Worm (Caenorhabditis elegans) whole organism, L4/young adult: ENCODE results near the gene F53B1.3.

Experiments
- W03F9.2 ChIP-seq: fragments of 150-350 bp; optimal IDR thresholded peaks from 2 replicates; lab custom pipeline; 2014; ENCODE audit warnings: missing biosample characterization, missing genetic modification characterization
- dao-5 ChIP-seq: sonication (generic microtip); optimal IDR thresholded peaks from 2 replicates; lab custom pipeline; 2016; ENCODE audit warnings: missing genotype, missing genetic modification characterization, moderate library complexity, missing compliant biosample characterization
- him-1 ChIP-seq: sonication (generic microtip); optimal IDR thresholded peaks from 2 replicates; lab custom pipeline; 2016; ENCODE audit warnings: missing genotype, missing genetic modification reagents, missing genetic modification characterization, missing compliant biosample characterization

F53B1.3 gene

DNA sequence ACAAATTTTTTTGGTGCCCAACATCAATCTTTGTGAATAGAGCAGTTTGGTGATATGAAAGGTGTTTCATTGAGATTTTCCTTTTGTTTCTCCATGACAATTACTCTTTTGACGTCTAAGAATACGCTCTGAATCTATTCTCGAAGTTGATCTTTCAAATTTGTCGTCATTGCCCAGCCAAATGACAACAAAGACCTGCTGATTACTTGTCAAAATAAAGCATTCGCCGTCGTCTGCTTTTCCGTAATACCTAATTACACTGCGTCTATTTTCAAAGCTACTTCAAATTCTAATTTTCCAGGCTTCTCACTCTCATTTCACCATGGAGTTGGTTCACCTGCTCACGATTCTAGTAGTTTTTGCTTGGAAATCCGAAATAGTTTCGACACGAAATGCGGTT lies at the start of gene F53B1.3:
F53B1.3 (plus strand) TSS at position 301 of the 400 bp plus-strand sequence.
- TF ChIP-seq dao-5 (tag; lab: Kevin White, UChicago) (no peak), W03F9.2 (tag; lab: Kevin White, UChicago) (no peak), him-1 (tag; lab: Kevin White, UChicago) (no peak)

- TF ChIP-seq him-1 (tag; lab: Kevin White, UChicago) (no peak), dao-5 (tag; lab: Kevin White, UChicago) (no peak), W03F9.2 (tag; lab: Kevin White, UChicago) (no peak)
Measured at ce11 chrX:2064730-2065129, 40.7 kb upstream of the F53B1.3 start, which contains the start of gene F49H12.7. Gene F49H12.7 (plus strand): TSS chrX:2065030.

ce11 chrX:2068294-2068693 lies 37.1 kb upstream of the F53B1.3 start:
- TF ChIP-seq dao-5 (tag; lab: Kevin White, UChicago), result no peak
- no peak for TF ChIP-seq him-1 (tag; lab: Kevin White, UChicago)
- TF ChIP-seq W03F9.2 (tag; lab: Kevin White, UChicago), result no peak

DNA sequence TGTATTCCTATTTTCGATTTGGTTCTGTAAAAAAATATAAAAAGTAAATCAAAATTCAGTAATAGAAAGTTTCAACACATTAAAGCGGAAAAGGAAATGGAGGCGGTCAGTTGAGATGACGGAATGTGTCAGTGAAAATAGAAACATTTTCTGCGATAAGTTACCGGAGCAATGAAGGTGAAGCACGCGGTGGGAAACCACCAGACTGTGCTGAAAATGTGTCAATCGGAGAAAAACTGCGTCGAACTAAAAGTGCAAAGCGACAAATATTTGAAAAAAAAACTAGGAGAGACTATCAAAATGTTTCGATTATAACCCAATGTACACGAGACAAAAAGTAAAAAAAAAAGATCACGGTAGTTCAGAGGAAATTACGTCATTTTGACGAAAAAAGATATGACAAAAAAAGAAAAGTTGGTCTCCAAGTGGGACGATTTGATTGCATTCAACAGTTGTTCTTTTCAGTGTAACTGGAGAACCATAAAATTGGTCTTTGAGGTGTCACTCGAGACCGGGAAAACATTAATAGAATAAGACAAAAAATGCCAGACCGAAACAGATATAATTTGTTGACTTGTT lies 34.9 kb upstream of the F53B1.3 start, which contains the start of gene acl-4:
acl-4 (minus strand) TSS at position 27 of the 579 bp plus-strand sequence.
- TF ChIP-seq dao-5 (tag; lab: Kevin White, UChicago) (no peak), him-1 (tag; lab: Kevin White, UChicago) (no peak), W03F9.2 (tag; lab: Kevin White, UChicago) (no peak)

- TF ChIP-seq W03F9.2 (tag; lab: Kevin White, UChicago), result no peak
Measured at ce11 chrX:2071392-2072001, 33.9 kb upstream of the F53B1.3 start.

DNA sequence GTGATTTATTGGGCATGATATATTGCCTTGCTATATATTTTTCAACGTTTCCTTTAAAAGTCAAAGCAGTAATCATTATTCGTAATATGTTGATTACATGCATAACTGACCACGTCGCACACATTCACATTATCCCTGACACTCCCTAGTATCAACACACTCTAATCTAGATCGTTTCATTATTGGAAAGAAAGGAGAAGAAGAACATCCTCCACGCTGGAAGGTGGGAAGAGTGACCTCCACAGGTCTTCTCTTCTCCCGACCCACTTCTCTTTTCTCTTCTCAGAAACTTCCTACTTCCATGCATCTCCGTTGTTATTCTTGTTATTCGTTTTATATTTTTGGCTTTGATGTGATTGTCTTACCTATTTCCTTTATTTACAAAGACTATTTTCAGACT lies 31.4 kb upstream of the F53B1.3 start, which contains the start of gene txdc-12.2:
txdc-12.2 (plus strand) TSS at position 396 of the 400 bp plus-strand sequence.
- TF ChIP-seq W03F9.2 (tag; lab: Kevin White, UChicago), result no peak
- no peak for TF ChIP-seq dao-5 (tag; lab: Kevin White, UChicago)
- no peak for TF ChIP-seq him-1 (tag; lab: Kevin White, UChicago)

ce11 chrX:2075169-2075568 lies 30.2 kb upstream of the F53B1.3 start:
- no peak for TF ChIP-seq W03F9.2 (tag; lab: Kevin White, UChicago)
- TF ChIP-seq him-1 (tag; lab: Kevin White, UChicago), result no peak
- TF ChIP-seq dao-5 (tag; lab: Kevin White, UChicago), result no peak

DNA sequence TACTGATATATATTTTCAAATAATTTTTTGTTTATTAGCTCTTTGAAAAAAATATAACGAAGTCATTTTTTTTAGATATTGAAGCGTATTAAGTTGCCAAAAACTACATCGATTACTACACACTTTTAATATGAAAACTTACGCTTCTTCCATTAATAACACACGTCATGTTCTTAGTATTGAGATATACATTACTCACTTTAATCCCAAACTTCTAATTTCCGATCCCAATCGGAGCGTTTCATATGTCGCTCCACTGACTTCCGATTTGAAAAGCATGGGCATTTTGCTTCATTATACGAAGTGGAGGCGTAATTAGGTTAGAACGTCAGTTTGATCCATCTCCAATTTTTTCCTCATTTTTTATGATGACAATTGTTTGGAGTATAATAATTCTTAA lies 26.6 kb upstream of the F53B1.3 start:
- no peak for TF ChIP-seq W03F9.2 (tag; lab: Kevin White, UChicago)
- TF ChIP-seq dao-5 (tag; lab: Kevin White, UChicago), result no peak
- TF ChIP-seq him-1 (tag; lab: Kevin White, UChicago), result no peak

DNA sequence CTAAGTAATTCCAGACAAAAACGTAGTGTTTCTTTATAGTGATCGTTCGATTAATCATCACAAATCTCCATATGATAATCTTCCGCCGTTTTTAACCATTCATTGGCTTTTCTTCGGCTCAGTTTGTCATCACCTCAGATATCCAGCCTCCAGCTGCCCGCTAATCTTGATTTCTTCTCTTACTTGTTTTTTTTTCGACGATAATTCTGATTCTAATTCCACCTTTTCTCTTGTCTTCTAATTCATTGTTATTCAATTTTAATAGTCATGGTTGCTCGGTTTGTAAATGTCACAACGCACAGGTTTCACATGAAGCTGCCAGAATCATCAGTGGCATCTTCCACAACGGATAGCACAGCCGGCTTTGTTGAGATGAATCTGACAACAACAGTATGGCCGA lies 25.9 kb upstream of the F53B1.3 start, which contains the start of gene F49H12.4:
F49H12.4 (plus strand) TSS at position 301 of the 400 bp plus-strand sequence.
- TF ChIP-seq him-1 (tag; lab: Kevin White, UChicago) (no peak), dao-5 (tag; lab: Kevin White, UChicago) (no peak), W03F9.2 (tag; lab: Kevin White, UChicago) (no peak)

- TF ChIP-seq him-1 (tag; lab: Kevin White, UChicago) (no peak), W03F9.2 (tag; lab: Kevin White, UChicago) (no peak), dao-5 (tag; lab: Kevin White, UChicago) (no peak)
Measured at ce11 chrX:2084019-2084418, 21.4 kb upstream of the F53B1.3 start, which contains the start of gene F49H12.3. Gene F49H12.3 (plus strand): TSS chrX:2084375.

DNA sequence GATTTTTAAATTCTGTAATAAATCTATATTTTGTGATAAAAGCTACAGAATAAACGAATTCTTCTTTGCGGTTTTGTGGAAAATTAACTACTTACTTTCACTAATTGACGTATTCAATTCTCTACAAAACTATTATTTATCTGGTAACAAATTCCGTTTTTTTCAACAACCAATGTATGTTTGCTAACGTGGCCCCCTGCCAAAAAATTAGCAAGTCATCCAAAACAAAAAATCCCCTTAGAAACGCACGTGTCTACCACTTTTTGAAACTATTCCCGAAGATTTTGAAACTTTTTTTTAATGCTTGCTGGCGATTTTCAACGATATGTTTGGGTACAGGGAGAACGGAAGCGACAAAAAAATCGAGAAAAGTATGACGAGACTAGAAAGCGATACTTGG lies 20.4 kb upstream of the F53B1.3 start, which contains the start of gene F49H12.2:
F49H12.2 (plus strand) TSS at position 301 of the 400 bp plus-strand sequence.
- TF ChIP-seq him-1 (tag; lab: Kevin White, UChicago) (no peak), dao-5 (tag; lab: Kevin White, UChicago) (no peak), W03F9.2 (tag; lab: Kevin White, UChicago) (no peak)

DNA sequence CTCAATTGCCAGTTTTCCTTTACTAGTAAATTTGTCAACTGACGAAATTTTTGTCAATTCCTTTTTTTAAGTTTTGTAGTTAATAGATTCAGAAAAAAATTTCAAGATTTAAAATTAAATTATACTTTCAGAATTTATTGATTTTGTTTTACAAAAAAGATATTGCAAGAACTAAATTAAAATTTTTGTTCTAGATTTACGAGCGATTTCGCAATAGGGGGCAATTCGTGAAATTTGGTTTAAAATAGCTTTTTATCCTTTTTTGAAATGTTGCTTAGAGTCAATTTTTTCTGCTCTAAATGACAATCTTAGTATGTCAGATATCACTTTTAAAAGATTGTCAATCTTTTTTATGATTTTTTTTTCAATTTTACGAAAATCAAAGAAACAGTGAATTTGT lies 19.9 kb upstream of the F53B1.3 start:
- no peak for TF ChIP-seq him-1 (tag; lab: Kevin White, UChicago)
- no peak for TF ChIP-seq dao-5 (tag; lab: Kevin White, UChicago)
- no peak for TF ChIP-seq W03F9.2 (tag; lab: Kevin White, UChicago)

DNA sequence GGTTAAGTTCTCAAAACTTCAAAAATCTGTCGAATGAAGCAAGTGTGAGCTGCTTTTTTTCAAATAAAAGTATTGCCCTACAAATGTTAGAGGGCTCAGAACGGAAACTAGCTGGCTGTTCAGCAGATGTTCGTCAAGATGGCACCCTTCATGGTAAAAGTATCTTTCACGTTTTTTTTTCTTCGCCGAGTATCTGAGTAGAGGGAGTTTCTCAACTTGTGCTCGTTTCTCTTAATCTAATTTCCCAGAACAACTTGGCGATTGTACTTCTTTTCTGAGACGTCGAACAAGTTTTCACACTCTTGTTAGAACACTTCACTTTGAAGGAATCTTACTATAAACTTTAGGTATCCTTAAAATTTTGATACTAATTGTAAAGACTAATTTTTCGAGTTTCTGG lies 17.7 kb upstream of the F53B1.3 start:
- TF ChIP-seq him-1 (tag; lab: Kevin White, UChicago) (no peak), dao-5 (tag; lab: Kevin White, UChicago) (no peak), W03F9.2 (tag; lab: Kevin White, UChicago) (no peak)
